Worm (Caenorhabditis elegans): Measurements from ENCODE around the gene C29F5.8.

The C29F5.8 gene

ce11 chrII:6286865-6287264 lies 19.4 kb upstream of the C29F5.8 start, which contains the start of gene F13H8.6:
Gene F13H8.6 (minus strand): TSS chrII:6286965.
- peak in 1 of 2 experiments; percentile 69 for TF ChIP-seq unc-62 (GFP tag; optimal IDR thresholded peaks at IDR 0.05 in 1 of 2)
- no peak for TF ChIP-seq unc-62 (tag; optimal IDR thresholded peaks at IDR 0.05)
- TF ChIP-seq ceh-20 (GFP tag; IDR thresholded peaks at IDR 0.05), result no peak

- TF ChIP-seq nhr-237 (tag; optimal IDR thresholded peaks at IDR 0.05) (no peak), ztf-7 (tag; optimal IDR thresholded peaks at IDR 0.05) (no peak), nhr-10 (tag; optimal IDR thresholded peaks at IDR 0.05) (no peak), jun-1 (tag; optimal IDR thresholded peaks at IDR 0.05) (no peak), T20F7.1 (GFP tag; optimal IDR thresholded peaks at IDR 0.05) (peak; percentile 32), F49E8.2 (tag; optimal IDR thresholded peaks at IDR 0.05; ENCODE audit: borderline replicate concordance) (no peak), aha-1 (tag) (peak; percentile 64), ceh-82 (tag; optimal IDR thresholded peaks at IDR 0.05) (no peak)
These were observed 18.1 kb upstream of the C29F5.8 start for ce11 chrII:6288104-6288503.

ce11 chrII:6290047-6290582 lies 16.1 kb upstream of the C29F5.8 start, which contains the start of gene upb-1:
Gene upb-1 (minus strand): TSS chrII:6290097.
- TF ChIP-seq daf-16 (GFP tag; optimal IDR thresholded peaks at IDR 0.05), result peak in 1 of 2 experiments; percentile 88
- TF ChIP-seq daf-16 (tag; optimal IDR thresholded peaks at IDR 0.05), result no peak
- TF ChIP-seq snpc-1.2 (GFP tag; IDR thresholded peaks at IDR 0.05), result no peak
- no peak for TF ChIP-seq spr-1 (tag; optimal IDR thresholded peaks at IDR 0.05)
- no peak for TF ChIP-seq D1046.2 (GFP tag; IDR thresholded peaks at IDR 0.05)
- TF ChIP-seq hlh-30 (tag; optimal IDR thresholded peaks at IDR 0.05; ENCODE audit: insufficient read depth), result peak; percentile 41
- TF ChIP-seq ama-1 (optimal IDR thresholded peaks at IDR 0.05), result no peak
- TF ChIP-seq cey-2 (tag; optimal IDR thresholded peaks at IDR 0.05; ENCODE audit: borderline replicate concordance, insufficient read depth), result no peak
- TF ChIP-seq nhr-28 (tag; optimal IDR thresholded peaks at IDR 0.05), result no peak
- TF ChIP-seq php-3 (GFP tag; IDR thresholded peaks at IDR 0.05), result no peak
- TF ChIP-seq ctbp-1 (GFP tag; IDR thresholded peaks at IDR 0.05), result no peak
- TF ChIP-seq nhr-42 (GFP tag; IDR thresholded peaks at IDR 0.05), result no peak
- TF ChIP-seq hlh-11 (tag; optimal IDR thresholded peaks at IDR 0.05), result peak; percentile 59
- TF ChIP-seq aha-1 (tag), result peak; percentile 62
- TF ChIP-seq daf-12 (tag; optimal IDR thresholded peaks at IDR 0.05), result no peak
- TF ChIP-seq pha-4 (GFP tag; IDR thresholded peaks at IDR 0.05), result no peak
- TF ChIP-seq pha-4 (tag; optimal IDR thresholded peaks at IDR 0.05), result no peak
- TF ChIP-seq madf-9 (GFP tag; conservative IDR thresholded peaks at IDR 0.05), result no peak
- no peak for TF ChIP-seq T20F7.1 (GFP tag; optimal IDR thresholded peaks at IDR 0.05)
- no peak for TF ChIP-seq lin-15B (tag; optimal IDR thresholded peaks at IDR 0.05)
- no peak for TF ChIP-seq lin-29 (GFP tag; IDR thresholded peaks at IDR 0.05)
- TF ChIP-seq ztf-7 (tag; optimal IDR thresholded peaks at IDR 0.05), result no peak
- no peak for TF ChIP-seq jun-1 (tag; optimal IDR thresholded peaks at IDR 0.05)
- no peak for TF ChIP-seq mes-2 (tag; optimal IDR thresholded peaks at IDR 0.05; ENCODE audit: poor library complexity, severe bottlenecking)
- peak; percentile 31 for TF ChIP-seq nhr-11 (tag; optimal IDR thresholded peaks at IDR 0.05)
- peak; percentile 16 for TF ChIP-seq pqm-1 (tag; optimal IDR thresholded peaks at IDR 0.05)
- no peak for TF ChIP-seq nhr-76 (tag; optimal IDR thresholded peaks at IDR 0.05)
- TF ChIP-seq egl-27 (tag; optimal IDR thresholded peaks at IDR 0.05), result no peak
- peak in 1 of 2 experiments; percentile 26 for TF ChIP-seq mdl-1 (tag; optimal IDR thresholded peaks at IDR 0.05)
- TF ChIP-seq mxl-3 (GFP tag; optimal IDR thresholded peaks at IDR 0.05), result peak; percentile 36
- peak; percentile 56; the same call in 1 of the 2 replicates for TF ChIP-seq dmd-6 (GFP tag; IDR thresholded peaks at IDR 0.05)

- TF ChIP-seq madf-9 (GFP tag; conservative IDR thresholded peaks at IDR 0.05) (no peak), aha-1 (tag) (no peak), lin-29 (GFP tag; IDR thresholded peaks at IDR 0.05) (no peak), fkh-10 (GFP tag; optimal IDR thresholded peaks at IDR 0.05) (no peak), ces-1 (GFP tag; optimal IDR thresholded peaks at IDR 0.05) (no peak), dmd-6 (GFP tag; IDR thresholded peaks at IDR 0.05) (no peak), unc-39 (tag; optimal IDR thresholded peaks at IDR 0.05) (no peak), saeg-2 (GFP tag; IDR thresholded peaks at IDR 0.05) (no peak), spr-1 (tag; optimal IDR thresholded peaks at IDR 0.05) (no peak), ama-1 (optimal IDR thresholded peaks at IDR 0.05) (no peak), snpc-4 (tag; optimal IDR thresholded peaks at IDR 0.05) (no peak), duxl-1 (tag; optimal IDR thresholded peaks at IDR 0.05; ENCODE audit: poor library complexity) (no peak), hlh-11 (tag; optimal IDR thresholded peaks at IDR 0.05) (no peak), dmd-8 (GFP tag; IDR thresholded peaks at IDR 0.05) (no peak), lim-7 (GFP tag; IDR thresholded peaks at IDR 0.05) (no peak), fos-1 (tag; optimal IDR thresholded peaks at IDR 0.05) (no peak)
These were observed 13.7 kb upstream of the C29F5.8 start, which contains the start of gene nyn-3 for ce11 chrII:6292527-6292926. Gene nyn-3 (minus strand): TSS chrII:6292627.

All from whole organism, L4 larva.